Fruit fly (Drosophila melanogaster): Measurements from ENCODE around the gene CG13693.

Gene CG13693

dm6 chr2L:220509-220908 is 11.8 kb upstream of the CG13693 start (continued):
- TF ChIP-seq unpg (GFP tag; optimal IDR thresholded peaks at IDR 0.05) (peak; percentile 18), CG18619 (GFP tag; optimal IDR thresholded peaks at IDR 0.05) (peak; percentile 13), Adf1 (GFP tag; IDR thresholded peaks at IDR 0.05) (peak; percentile 16; the same call in 1 of the 2 replicates), CG13775 (GFP tag; optimal IDR thresholded peaks at IDR 0.05) (peak; percentile 4), Spps (tag; optimal IDR thresholded peaks at IDR 0.05) (peak; percentile 15), Hr51 (GFP tag; optimal IDR thresholded peaks at IDR 0.05) (peak in 1 of 2 experiments; percentile 18), CG15011 (GFP tag; optimal IDR thresholded peaks at IDR 0.05) (peak; percentile 34), HLHmδ (GFP tag; optimal IDR thresholded peaks at IDR 0.05) (peak; percentile 2), lilli (GFP tag; optimal IDR thresholded peaks at IDR 0.05) (peak; percentile 1), nau (GFP tag; optimal IDR thresholded peaks at IDR 0.05) (no peak), CG8924 (tag; optimal IDR thresholded peaks at IDR 0.05) (peak; percentile 55), chif (GFP tag; optimal IDR thresholded peaks at IDR 0.05) (peak in 1 of 2 experiments; percentile 10), CG8281 (tag; optimal IDR thresholded peaks at IDR 0.05) (peak; percentile 33), CG16813 (GFP tag; IDR thresholded peaks at IDR 0.05; ENCODE audit: partially characterized antibody) (no peak), caup (GFP tag; optimal IDR thresholded peaks at IDR 0.05; ENCODE audit: severe bottlenecking) (peak; percentile 4), mirr (GFP tag; optimal IDR thresholded peaks at IDR 0.05) (peak; percentile 34), odd (GFP tag; optimal IDR thresholded peaks at IDR 0.05) (peak; percentile 52), stc (GFP tag; IDR thresholded peaks at IDR 0.05) (no peak), E2f1 (GFP tag; IDR thresholded peaks at IDR 0.05) (no peak), YL-1 (GFP tag; optimal IDR thresholded peaks at IDR 0.05) (peak; percentile 17), crol (GFP tag; IDR thresholded peaks at IDR 0.05) (peak; percentile 83), CG33213 (GFP tag; optimal IDR thresholded peaks at IDR 0.05) (peak; percentile 49), dimm (GFP tag; IDR thresholded peaks at IDR 0.05) (no peak), Sox100B (GFP tag; optimal IDR thresholded peaks at IDR 0.05) (peak; percentile 42), ewg (GFP tag; optimal IDR thresholded peaks at IDR 0.05) (peak; percentile 5), E2f2 (GFP tag; IDR thresholded peaks at IDR 0.05) (no peak), CG4707 (GFP tag; optimal IDR thresholded peaks at IDR 0.05) (peak; percentile 58), slp2 (GFP tag; optimal IDR thresholded peaks at IDR 0.05) (no peak), CG13624 (GFP tag; optimal IDR thresholded peaks at IDR 0.05) (peak; percentile 5), fd64A (GFP tag; optimal IDR thresholded peaks at IDR 0.05) (peak; percentile 28), ind (GFP tag; optimal IDR thresholded peaks at IDR 0.05) (no peak), MESR4 (GFP tag; optimal IDR thresholded peaks at IDR 0.05) (no peak), CG2202 (tag; optimal IDR thresholded peaks at IDR 0.05) (peak; percentile 35), sob (GFP tag; IDR thresholded peaks at IDR 0.05) (peak; percentile 48; the same call in 1 of the 2 replicates), CG14667 (GFP tag; IDR thresholded peaks at IDR 0.05) (no peak), CG10209 (GFP tag; optimal IDR thresholded peaks at IDR 0.05) (peak; percentile 18), CHES-1-like (GFP tag; optimal IDR thresholded peaks at IDR 0.05) (peak; percentile 25), CG2712 (tag; optimal IDR thresholded peaks at IDR 0.05) (no peak), CG12744 (GFP tag; optimal IDR thresholded peaks at IDR 0.05) (peak; percentile 16), dmrt11E (tag; optimal IDR thresholded peaks at IDR 0.05) (peak; percentile 27), CG14441 (GFP tag; IDR thresholded peaks at IDR 0.05) (0 out of 2 replicates have a peak, but pooled peaks have one; percentile 23), sim (GFP tag; IDR thresholded peaks at IDR 0.05) (0 out of 2 replicates have a peak, but pooled peaks have one; percentile 33), CG3838 (GFP tag; optimal IDR thresholded peaks at IDR 0.05) (no peak), Hmr (GFP tag; optimal IDR thresholded peaks at IDR 0.05) (peak; percentile 50), salm (tag; optimal IDR thresholded peaks at IDR 0.05) (peak; percentile 42), C15 (GFP tag; IDR thresholded peaks at IDR 0.05) (no peak), CG17568 (GFP tag; optimal IDR thresholded peaks at IDR 0.05) (peak; percentile 55), CG1647 (GFP tag; optimal IDR thresholded peaks at IDR 0.05) (peak; percentile 8), so (GFP tag; IDR thresholded peaks at IDR 0.05) (0 out of 3 replicates have a peak, but pooled peaks have one; percentile 48), CoRest (tag; optimal IDR thresholded peaks at IDR 0.05) (peak; percentile 4)

All from whole organism, embryonic.